Worm (Caenorhabditis elegans): ENCODE results near the gene mboa-2.

The mboa-2 gene

DNA sequence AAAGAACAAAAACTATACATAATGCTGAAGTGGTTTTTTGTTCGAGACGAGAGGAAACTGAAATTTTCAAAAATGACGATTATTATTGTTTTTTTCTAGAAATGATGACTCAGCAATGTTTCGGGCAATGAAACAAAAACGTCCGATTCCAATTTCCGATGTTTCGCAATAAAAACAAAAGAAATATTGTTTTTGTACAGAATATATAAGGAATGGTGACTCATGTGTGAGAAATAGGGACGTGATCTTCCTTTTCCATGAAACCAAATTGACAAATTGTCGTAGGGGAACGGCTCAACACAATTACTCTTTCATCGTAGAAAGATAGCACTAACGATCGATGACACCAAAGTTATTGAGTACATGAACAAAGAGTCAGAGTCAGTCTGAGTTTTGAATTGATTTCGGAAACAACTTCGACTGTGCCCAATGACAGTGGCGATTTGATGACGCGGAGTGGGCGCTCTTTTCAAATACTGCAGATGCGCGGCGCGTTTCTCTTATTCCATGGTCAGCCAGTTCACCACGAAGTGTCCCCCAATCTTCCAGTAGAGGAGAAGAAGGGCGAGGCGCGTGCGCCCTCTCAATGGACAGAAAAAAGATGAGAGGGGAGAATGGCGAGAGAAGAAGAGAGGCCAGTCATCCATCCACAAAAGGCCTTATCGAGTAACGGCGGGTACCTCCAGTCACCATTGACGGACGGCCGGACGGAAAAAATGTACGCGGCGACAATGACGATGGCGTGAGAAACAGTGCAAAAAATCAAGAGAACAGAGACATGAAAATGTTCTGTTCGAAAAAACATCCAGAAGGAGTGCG, 46.9 kb downstream of the mboa-2 start (continued):
- TF ChIP-seq dpl-1 (GFP tag; optimal IDR thresholded peaks at IDR 0.05) (peak; percentile 7), nhr-25 (tag; optimal IDR thresholded peaks at IDR 0.05; ENCODE audit: borderline replicate concordance, insufficient read depth) (peak; percentile 18), lir-3 (tag; optimal IDR thresholded peaks at IDR 0.05) (no peak), hlh-11 (tag; optimal IDR thresholded peaks at IDR 0.05) (peak; percentile 21), F49E8.2 (tag; optimal IDR thresholded peaks at IDR 0.05; ENCODE audit: borderline replicate concordance) (no peak), aha-1 (tag) (peak; percentile 80), tra-1 (GFP tag; IDR thresholded peaks at IDR 0.05) (no peak), dmd-9 (GFP tag; IDR thresholded peaks at IDR 0.05) (0 out of 2 replicates have a peak, but pooled peaks have one; percentile 9), rbr-2 (tag; optimal IDR thresholded peaks at IDR 0.05) (peak; percentile 72), T26A8.4 (GFP tag; IDR thresholded peaks at IDR 0.05) (0 out of 2 replicates have a peak, but pooled peaks have one; percentile 19), spr-1 (tag; optimal IDR thresholded peaks at IDR 0.05) (no peak), hlh-30 (tag; optimal IDR thresholded peaks at IDR 0.05; ENCODE audit: insufficient read depth) (peak; percentile 65), fkh-10 (GFP tag; optimal IDR thresholded peaks at IDR 0.05) (peak; percentile 34), hif-1 (tag; optimal IDR thresholded peaks at IDR 0.05) (peak in 1 of 2 experiments; percentile 29), lin-39 (tag; optimal IDR thresholded peaks at IDR 0.05) (no peak), dmd-8 (GFP tag; IDR thresholded peaks at IDR 0.05) (0 out of 2 replicates have a peak, but pooled peaks have one; percentile 44), egl-43 (GFP tag; IDR thresholded peaks at IDR 0.05) (peak; percentile 87), unc-62 (GFP tag; optimal IDR thresholded peaks at IDR 0.05 in 1 of 2) (peak in 1 of 2 experiments; percentile 93), unc-62 (tag; optimal IDR thresholded peaks at IDR 0.05) (no peak)

DNA sequence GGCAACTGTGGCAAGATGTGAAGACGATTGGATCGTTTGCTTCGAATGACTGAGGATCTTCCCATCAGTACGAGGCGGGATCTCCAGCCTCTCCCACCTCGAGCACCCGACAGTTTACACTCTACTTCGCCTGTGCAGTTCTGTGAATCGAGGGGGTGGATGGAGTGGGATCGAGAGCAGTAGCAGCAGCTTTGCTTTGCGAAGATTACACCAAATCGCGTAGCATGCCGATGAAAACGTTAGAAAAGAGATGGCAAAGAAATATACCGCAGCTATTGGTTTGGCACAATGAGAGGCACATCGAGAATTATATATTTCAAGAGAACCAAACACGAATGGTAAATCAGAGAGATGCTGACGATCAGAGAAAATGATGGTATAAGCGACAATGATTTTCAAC, 47.8 kb downstream of the mboa-2 start, which contains the start of gene act-3:
Gene act-3, minus strand, starts transcription at position 51 of the 400 bp plus-strand sequence.
- TF ChIP-seq set-16 (GFP tag; IDR thresholded peaks at IDR 0.05) (peak; percentile 45), T26A8.4 (GFP tag; IDR thresholded peaks at IDR 0.05) (no peak), pha-4 (GFP tag; IDR thresholded peaks at IDR 0.05) (peak; percentile 47; the same call in 1 of the 2 replicates), pha-4 (tag; optimal IDR thresholded peaks at IDR 0.05) (no peak), ctbp-1 (GFP tag; IDR thresholded peaks at IDR 0.05) (0 out of 2 replicates have a peak, but pooled peaks have one; percentile 10), daf-16 (GFP tag; optimal IDR thresholded peaks at IDR 0.05) (peak in 1 of 2 experiments; percentile 47), daf-16 (tag; optimal IDR thresholded peaks at IDR 0.05) (no peak), skn-1 (tag; optimal IDR thresholded peaks at IDR 0.05) (no peak), zfp-3 (GFP tag; conservative IDR thresholded peaks at IDR 0.05) (no peak), nhr-11 (tag; optimal IDR thresholded peaks at IDR 0.05) (peak; percentile 46), vab-7 (GFP tag; IDR thresholded peaks at IDR 0.05) (no peak), mxl-3 (GFP tag; optimal IDR thresholded peaks at IDR 0.05) (peak; percentile 9), hlh-11 (tag; optimal IDR thresholded peaks at IDR 0.05) (peak; percentile 40), aha-1 (tag) (peak; percentile 32), nhr-28 (tag; optimal IDR thresholded peaks at IDR 0.05) (peak; percentile 22), snpc-1.2 (GFP tag; IDR thresholded peaks at IDR 0.05) (peak; percentile 17; the same call in 1 of the 2 replicates)

DNA sequence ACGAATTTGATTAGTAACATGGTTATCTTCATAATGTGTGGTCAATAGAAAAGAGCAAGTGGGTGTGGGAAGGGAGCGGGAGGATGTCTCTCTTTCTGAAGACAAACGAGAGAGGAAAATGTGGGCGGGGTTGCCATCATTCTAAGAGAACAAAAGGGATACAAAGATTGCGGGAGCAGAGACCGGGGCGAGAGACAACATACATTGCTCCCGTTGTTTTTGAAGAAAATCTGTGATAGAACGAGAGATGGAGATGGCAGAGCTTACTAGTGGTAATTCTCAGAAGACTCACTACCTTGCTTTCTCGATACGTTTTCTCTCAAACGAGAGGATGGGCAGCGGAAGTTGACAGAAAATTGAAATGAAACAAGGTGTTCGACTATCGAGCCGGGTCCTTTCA, 48.9 kb downstream of the mboa-2 start:
- TF ChIP-seq D1046.2 (GFP tag; IDR thresholded peaks at IDR 0.05): no peak
- no peak for TF ChIP-seq lin-13 (GFP tag; optimal IDR thresholded peaks at IDR 0.05)
- TF ChIP-seq cey-2 (tag; optimal IDR thresholded peaks at IDR 0.05; ENCODE audit: borderline replicate concordance, insufficient read depth): no peak
- TF ChIP-seq egl-43 (GFP tag; IDR thresholded peaks at IDR 0.05): no peak
- TF ChIP-seq daf-8 (GFP tag; IDR thresholded peaks at IDR 0.05): no peak
- TF ChIP-seq mxl-3 (GFP tag; optimal IDR thresholded peaks at IDR 0.05): no peak
- no peak for TF ChIP-seq zag-1 (tag; optimal IDR thresholded peaks at IDR 0.05)
- no peak for TF ChIP-seq zfp-3 (GFP tag; conservative IDR thresholded peaks at IDR 0.05)
- TF ChIP-seq set-16 (GFP tag; IDR thresholded peaks at IDR 0.05): no peak
- TF ChIP-seq dmd-9 (GFP tag; IDR thresholded peaks at IDR 0.05): no peak
- no peak for TF ChIP-seq ztf-7 (tag; optimal IDR thresholded peaks at IDR 0.05)
- no peak for TF ChIP-seq nhr-6 (tag; optimal IDR thresholded peaks at IDR 0.05)
- TF ChIP-seq F26F4.8 (GFP tag; conservative IDR thresholded peaks at IDR 0.05): no peak
- no peak for TF ChIP-seq snpc-1.2 (GFP tag; IDR thresholded peaks at IDR 0.05)
